Worm (Caenorhabditis elegans) whole organism, young adult: ENCODE results near the gene Y50E8A.5.

ENCODE experiments used
- B0019.2 ChIP-seq: fragments of 200-800 bp; sonication (Bioruptor generic); conservative IDR thresholded peaks from 2 replicates; pipeline ENCODE4 v1.3.6; 2022; ENCODE audit warnings: missing genetic modification reagents, missing genetic modification characterization, missing compliant biosample characterization
- B0336.3 ChIP-seq: fragments of 200-800 bp; sonication (Bioruptor generic); IDR thresholded peaks from 2 replicates; pipeline ENCODE4 v1.3.6; 2022; ENCODE audit warnings: missing genetic modification characterization, missing compliant biosample characterization
- C17E4.6 ChIP-seq: fragments of 200-800 bp; sonication (Bioruptor generic); IDR thresholded peaks from 2 replicates; pipeline ENCODE4 v1.3.6; 2022; ENCODE audit warnings: missing genetic modification reagents, missing genetic modification characterization, missing compliant biosample characterization
- F22D6.2 ChIP-seq: sonication (generic microtip); optimal IDR thresholded peaks from 2 replicates; lab custom pipeline; 2016; ENCODE audit warnings: mild to moderate bottlenecking, missing genetic modification characterization, missing compliant biosample characterization
- F33H1.4 ChIP-seq: fragments of 200-800 bp; sonication (Bioruptor generic); IDR thresholded peaks from 2 replicates; pipeline ENCODE4 v1.3.6; 2022; ENCODE audit warnings: missing genetic modification reagents, missing genetic modification characterization, missing compliant biosample characterization
- F49E8.2 ChIP-seq: sonication (generic microtip); optimal IDR thresholded peaks from 3 replicates; lab custom pipeline; 2017; ENCODE audit warnings: missing genetic modification characterization, mild to moderate bottlenecking, missing compliant biosample characterization, antibody characterized with exemption, moderate library complexity; ENCODE audit not compliant: insufficient read depth
- F57C9.4 ChIP-seq: sonication (generic microtip); optimal IDR thresholded peaks from 2 replicates; lab custom pipeline; 2017; ENCODE audit warnings: mild to moderate bottlenecking, missing genetic modification characterization, missing compliant biosample characterization
- T26A5.8 ChIP-seq: sonication (generic microtip); optimal IDR thresholded peaks from 2 replicates; lab custom pipeline; 2016; ENCODE audit warnings: missing genetic modification characterization, missing compliant biosample characterization
- Y53G8AR.9 ChIP-seq: fragments of 200-800 bp; sonication (Bioruptor generic); conservative IDR thresholded peaks from 2 replicates; pipeline ENCODE4 v1.3.6; 2022; ENCODE audit warnings: missing genetic modification reagents, missing genetic modification characterization, missing compliant biosample characterization
- Y95B8A.8 ChIP-seq: fragments of 200-800 bp; sonication (Bioruptor generic); IDR thresholded peaks from 2 replicates; pipeline ENCODE4 v1.3.6; 2022; ENCODE audit warnings: missing genetic modification reagents, missing genetic modification characterization, missing compliant biosample characterization
- aptf-3 ChIP-seq: fragments of 200-800 bp; sonication (Bioruptor generic); IDR thresholded peaks from 2 replicates; pipeline ENCODE4 v1.3.6; 2022; ENCODE audit warnings: missing genetic modification characterization, missing compliant biosample characterization
- attf-3 ChIP-seq: fragments of 200-800 bp; sonication (Bioruptor generic); conservative IDR thresholded peaks from 2 replicates; pipeline ENCODE4 v1.3.6; 2022; ENCODE audit warnings: missing genetic modification reagents, missing genetic modification characterization, missing compliant biosample characterization
- bed-1 ChIP-seq: fragments of 200-800 bp; sonication (Bioruptor generic); IDR thresholded peaks from 2 replicates; pipeline ENCODE4 v1.3.6; 2022; ENCODE audit warnings: missing genetic modification reagents, missing genetic modification characterization, missing compliant biosample characterization
- ceh-58 ChIP-seq: fragments of 200-800 bp; sonication (Bioruptor generic); IDR thresholded peaks from 2 replicates; pipeline ENCODE4 v1.3.6; 2022; ENCODE audit warnings: missing genetic modification characterization, missing compliant biosample characterization
- dox-1 ChIP-seq: fragments of 200-800 bp; sonication (Bioruptor generic); IDR thresholded peaks from 2 replicates; pipeline ENCODE4 v1.3.6; 2022; ENCODE audit warnings: missing genetic modification reagents, missing genetic modification characterization, missing compliant biosample characterization
- egl-18 ChIP-seq: fragments of 200-800 bp; sonication (Bioruptor generic); IDR thresholded peaks from 2 replicates; pipeline ENCODE4 v1.3.6; 2022; ENCODE audit warnings: missing genetic modification reagents, missing genetic modification characterization, missing compliant biosample characterization
- egl-44 ChIP-seq: fragments of 200-800 bp; sonication (Bioruptor generic); IDR thresholded peaks from 2 replicates; pipeline ENCODE4 v1.3.6; 2022; ENCODE audit warnings: missing genetic modification reagents, missing genetic modification characterization, missing compliant biosample characterization
- ekl-4 ChIP-seq: fragments of 200-800 bp; sonication (Bioruptor generic); IDR thresholded peaks from 2 replicates; pipeline ENCODE4 v1.3.6; 2022; ENCODE audit warnings: missing genetic modification reagents, missing genetic modification characterization, missing compliant biosample characterization
- ets-4 ChIP-seq: fragments of 200-800 bp; sonication (Bioruptor generic); optimal IDR thresholded peaks from 2 replicates; lab custom pipeline; 2018; ENCODE audit warnings: mild to moderate bottlenecking, missing genetic modification characterization, missing compliant biosample characterization
- fkh-3 ChIP-seq: sonication (generic microtip); optimal IDR thresholded peaks from 2 replicates; lab custom pipeline; 2016; ENCODE audit warnings: mild to moderate bottlenecking, missing genetic modification characterization, missing compliant biosample characterization
- hlh-26 ChIP-seq: fragments of 200-800 bp; sonication (Bioruptor generic); conservative IDR thresholded peaks from 2 replicates; pipeline ENCODE4 v1.3.6; 2022; ENCODE audit warnings: missing genetic modification reagents, missing genetic modification characterization, missing compliant biosample characterization
- hmg-20 ChIP-seq: fragments of 200-800 bp; sonication (Bioruptor generic); IDR thresholded peaks from 2 replicates; pipeline ENCODE4 v1.3.6; 2022; ENCODE audit warnings: missing genetic modification reagents, missing genetic modification characterization, missing compliant biosample characterization
- hsf-1 ChIP-seq: fragments of 200-800 bp; sonication (Bioruptor generic); IDR thresholded peaks from 2 replicates; pipeline ENCODE4 v1.3.6; 2022; ENCODE audit warnings: missing genetic modification reagents, missing genetic modification characterization, missing compliant biosample characterization
- let-526 ChIP-seq: fragments of 200-800 bp; sonication (Bioruptor generic); IDR thresholded peaks from 2 replicates; pipeline ENCODE4 v1.3.6; 2022; ENCODE audit warnings: missing genetic modification reagents, missing genetic modification characterization, missing compliant biosample characterization
- lin-54 ChIP-seq: fragments of 200-800 bp; sonication (Bioruptor generic); optimal IDR thresholded peaks from 2 replicates; lab custom pipeline; 2018; ENCODE audit warnings: mild to moderate bottlenecking, missing genetic modification characterization, missing compliant biosample characterization
- lsy-27 ChIP-seq: sonication (generic microtip); optimal IDR thresholded peaks from 2 replicates; lab custom pipeline; 2017; ENCODE audit warnings: missing genetic modification characterization, mild to moderate bottlenecking, missing compliant biosample characterization, antibody characterized with exemption, missing genotype, borderline replicate concordance; ENCODE audit not compliant: insufficient read depth
- madf-10 ChIP-seq: sonication (generic microtip); optimal IDR thresholded peaks from 2 replicates; lab custom pipeline; 2016; ENCODE audit warnings: mild to moderate bottlenecking, missing genetic modification characterization, missing compliant biosample characterization
- madf-3 ChIP-seq: fragments of 200-800 bp; sonication (Bioruptor generic); IDR thresholded peaks from 2 replicates; pipeline ENCODE4 v1.3.6; 2022; ENCODE audit warnings: missing genetic modification reagents, missing genetic modification characterization, missing compliant biosample characterization
- madf-6 ChIP-seq: fragments of 200-800 bp; sonication (Bioruptor generic); IDR thresholded peaks from 2 replicates; pipeline ENCODE4 v1.3.6; 2022; ENCODE audit warnings: missing genetic modification reagents, missing genetic modification characterization, missing compliant biosample characterization
- mel-28 ChIP-seq: sonication (generic microtip); optimal IDR thresholded peaks from 2 replicates; lab custom pipeline; 2016; ENCODE audit warnings: borderline replicate concordance, mild to moderate bottlenecking, missing genetic modification characterization, missing compliant biosample characterization
- nfya-1 ChIP-seq: sonication (generic microtip); optimal IDR thresholded peaks from 2 replicates; lab custom pipeline; 2017; ENCODE audit warnings: antibody characterized with exemption, missing compliant biosample characterization, missing genetic modification characterization, borderline replicate concordance; ENCODE audit not compliant: insufficient read depth
- nhr-179 ChIP-seq: sonication (generic microtip); optimal IDR thresholded peaks from 2 replicates; lab custom pipeline; 2016; ENCODE audit warnings: mild to moderate bottlenecking, missing genetic modification characterization, missing compliant biosample characterization
- pha-4 ChIP-seq: fragments of 150-350 bp; sonication (generic microtip); optimal IDR thresholded peaks from 2 replicates; lab custom pipeline; 2014; ENCODE audit warnings: missing biosample characterization, missing genetic modification reagents, missing genetic modification characterization
- rcor-1 ChIP-seq: fragments of 200-800 bp; sonication (Bioruptor generic); IDR thresholded peaks from 2 replicates; pipeline ENCODE4 v1.3.6; 2022; ENCODE audit warnings: missing genetic modification reagents, missing genetic modification characterization, missing compliant biosample characterization
- sea-2 ChIP-seq: fragments of 200-800 bp; sonication (Bioruptor generic); IDR thresholded peaks from 2 replicates; pipeline ENCODE4 v1.3.6; 2022; ENCODE audit warnings: missing genetic modification characterization, missing compliant biosample characterization
- snpc-1.1 ChIP-seq: sonication (generic microtip); optimal IDR thresholded peaks from 2 replicates; lab custom pipeline; 2017; ENCODE audit warnings: missing genetic modification characterization, mild to moderate bottlenecking, missing compliant biosample characterization, antibody characterized with exemption, moderate library complexity, missing genotype, missing genetic modification reagents; ENCODE audit not compliant: insufficient read depth
- tlf-1 ChIP-seq: fragments of 200-800 bp; sonication (Bioruptor generic); optimal IDR thresholded peaks from 2 replicates; lab custom pipeline; 2018; ENCODE audit warnings: mild to moderate bottlenecking, missing genetic modification characterization, missing compliant biosample characterization
- unc-130 ChIP-seq: sonication (generic microtip); optimal IDR thresholded peaks from 2 replicates; lab custom pipeline; 2016; ENCODE audit warnings: missing genetic modification reagents, missing genetic modification characterization, missing compliant biosample characterization
- unc-62 ChIP-seq: fragments of 150-350 bp; optimal IDR thresholded peaks from 2 replicates; lab custom pipeline; 2014; ENCODE audit warnings: missing biosample characterization, missing genetic modification reagents, missing genetic modification characterization
- ztf-18 ChIP-seq: sonication (generic microtip); optimal IDR thresholded peaks from 2 replicates; lab custom pipeline; 2016; ENCODE audit warnings: missing genotype, mild to moderate bottlenecking, missing genetic modification characterization, missing compliant biosample characterization
- ztf-28 ChIP-seq: fragments of 200-800 bp; sonication (Bioruptor generic); IDR thresholded peaks from 2 replicates; pipeline ENCODE4 v1.3.6; 2022; ENCODE audit warnings: missing genetic modification reagents, missing genetic modification characterization, missing compliant biosample characterization
- ztf-3 ChIP-seq: fragments of 200-800 bp; sonication (Bioruptor generic); optimal IDR thresholded peaks from 2 replicates; lab custom pipeline; 2018; ENCODE audit warnings: mild to moderate bottlenecking, missing genetic modification characterization, missing compliant biosample characterization
- ztf-6 ChIP-seq: fragments of 200-800 bp; sonication (Bioruptor generic); IDR thresholded peaks from 2 replicates; pipeline ENCODE4 v1.3.6; 2022; ENCODE audit warnings: missing genetic modification reagents, missing genetic modification characterization, missing compliant biosample characterization

Gene Y50E8A.5

DNA sequence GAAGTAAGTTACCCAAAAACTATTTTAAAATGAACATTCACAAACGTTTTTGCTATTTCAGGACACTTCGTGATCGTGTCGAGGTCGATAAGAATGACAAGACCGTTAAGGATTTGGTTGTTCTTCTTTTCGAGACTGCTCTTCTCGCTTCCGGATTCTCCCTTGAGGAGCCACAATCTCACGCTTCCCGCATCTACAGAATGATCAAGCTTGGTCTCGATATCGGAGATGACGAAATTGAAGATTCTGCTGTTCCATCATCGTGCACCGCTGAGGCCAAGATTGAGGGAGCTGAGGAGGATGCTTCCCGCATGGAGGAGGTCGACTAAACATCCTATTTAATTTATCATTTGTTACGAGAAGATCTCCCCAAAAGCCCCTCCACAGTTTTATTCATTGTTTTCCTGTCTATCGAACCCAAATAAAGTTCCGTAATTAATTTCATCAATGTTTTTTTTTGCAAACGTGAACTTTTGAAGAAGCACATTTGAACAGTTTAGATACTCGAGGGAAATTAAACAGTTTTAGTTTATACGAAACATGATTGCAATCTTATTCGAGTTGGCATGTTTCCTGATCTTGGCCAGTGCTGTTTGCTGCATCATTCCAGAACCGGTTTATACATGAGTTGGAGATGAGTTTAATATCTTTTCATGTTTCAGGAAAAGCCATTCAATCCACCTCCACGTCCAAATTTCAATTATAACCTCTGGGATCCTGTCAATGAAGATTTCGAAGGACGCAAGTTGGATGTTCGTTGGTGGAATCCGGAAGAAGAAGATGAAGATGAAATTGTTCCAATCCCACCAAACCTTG is 48.4 kb downstream of the Y50E8A.5 start, which contains the start of gene C47E8.11 (continued):
- TF ChIP-seq F49E8.2 (peak; percentile 94), ets-4 (GFP tag; lab: Kevin White, UChicago) (peak; percentile 46), ztf-28 (GFP tag; lab: Robert Waterston, UW) (no peak), nfya-1 (tag; lab: Kevin White, UChicago) (no peak), tlf-1 (peak; percentile 78), aptf-3 (no peak), unc-62 (GFP tag; lab: Kevin White, UChicago) (no peak)

ce11 chrV:14687106-14687964 is 49.4 kb downstream of the Y50E8A.5 start:
- no peak for TF ChIP-seq ztf-3 (GFP tag; lab: Kevin White, UChicago)
- TF ChIP-seq mel-28, result no peak
- TF ChIP-seq F33H1.4, result no peak
- peak; percentile 9 for TF ChIP-seq dox-1 (GFP tag; lab: Robert Waterston, UW)
- no peak for TF ChIP-seq madf-3 (GFP tag; lab: Robert Waterston, UW)
- TF ChIP-seq ztf-28 (GFP tag; lab: Robert Waterston, UW), result no peak
- TF ChIP-seq B0336.3 (GFP tag; lab: Robert Waterston, UW), result peak; percentile 5
- no peak for TF ChIP-seq hmg-20
- TF ChIP-seq attf-3, result no peak
- no peak for TF ChIP-seq lin-54 (GFP tag; lab: Kevin White, UChicago)
- no peak for TF ChIP-seq nhr-179 (tag; lab: Kevin White, UChicago)
- TF ChIP-seq rcor-1 (GFP tag; lab: Robert Waterston, UW), result no peak
- TF ChIP-seq C17E4.6 (GFP tag; lab: Robert Waterston, UW), result no peak
- TF ChIP-seq lsy-27 (tag; lab: Kevin White, UChicago), result no peak
- no peak for TF ChIP-seq F57C9.4
- no peak for TF ChIP-seq let-526 (GFP tag; lab: Robert Waterston, UW)
- TF ChIP-seq fkh-3, result no peak
- no peak for TF ChIP-seq ceh-58 (GFP tag; lab: Robert Waterston, UW)
- 0 out of 2 replicates have a peak, but pooled peaks have one; percentile 15 for TF ChIP-seq bed-1
- no peak for TF ChIP-seq ekl-4 (GFP tag; lab: Robert Waterston, UW)
- TF ChIP-seq hsf-1 (GFP tag; lab: Robert Waterston, UW), result peak; percentile 66
- TF ChIP-seq ets-4 (GFP tag; lab: Kevin White, UChicago), result no peak
- TF ChIP-seq egl-44 (GFP tag; lab: Robert Waterston, UW), result no peak; the same call in none of the 2 replicates
- TF ChIP-seq sea-2 (GFP tag; lab: Robert Waterston, UW), result no peak
- TF ChIP-seq madf-10 (tag; lab: Kevin White, UChicago), result no peak
- peak; percentile 17; the same call in 1 of the 2 replicates for TF ChIP-seq ztf-6 (GFP tag; lab: Robert Waterston, UW)
- no peak for TF ChIP-seq hlh-26 (GFP tag; lab: Robert Waterston, UW)
- TF ChIP-seq madf-6 (GFP tag; lab: Robert Waterston, UW), result peak; percentile 5; the same call in 1 of the 2 replicates
- TF ChIP-seq F22D6.2 (tag; lab: Kevin White, UChicago), result no peak
- TF ChIP-seq Y53G8AR.9 (GFP tag; lab: Robert Waterston, UW), result peak; percentile 28; the same call in 1 of the 2 replicates
- TF ChIP-seq egl-18 (GFP tag; lab: Robert Waterston, UW), result no peak
- TF ChIP-seq Y95B8A.8, result peak; percentile 7; the same call in 1 of the 2 replicates
- TF ChIP-seq unc-130, result no peak
- no peak for TF ChIP-seq ztf-18
- TF ChIP-seq snpc-1.1 (tag; lab: Kevin White, UChicago), result no peak
- no peak for TF ChIP-seq B0019.2 (GFP tag; lab: Robert Waterston, UW)
- TF ChIP-seq T26A5.8 (tag; lab: Kevin White, UChicago), result no peak
- no peak for TF ChIP-seq pha-4 (tag; lab: Kevin White, UChicago)
